Fruit fly (Drosophila melanogaster): ENCODE results near the gene CG17129.
A peak's percentile ranks its signal among the peaks of the same experiment; 100 is the strongest.

Gene CG17129

DNA sequence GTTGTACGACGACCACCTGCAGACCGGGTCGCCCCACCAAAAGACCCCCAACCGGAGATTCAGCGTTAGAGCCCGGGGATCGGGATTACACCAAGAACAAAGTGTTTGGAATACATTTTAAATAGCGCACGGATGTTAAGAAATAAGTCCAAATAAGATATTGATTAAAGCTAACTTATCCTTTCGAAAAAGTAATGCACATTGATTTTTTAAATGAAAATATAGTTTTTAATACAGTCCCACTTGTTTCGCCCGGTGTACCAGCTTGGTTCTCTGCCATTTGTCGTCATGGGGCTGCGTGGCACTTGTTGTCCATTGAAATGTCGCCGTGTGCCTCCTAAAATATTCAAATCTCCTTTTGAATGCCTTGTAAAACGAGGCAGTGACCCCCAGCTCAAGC is 40.9 kb upstream of the CG17129 start (continued):
- TF ChIP-seq Asciz (GFP tag; optimal IDR thresholded peaks at IDR 0.05) (no peak), Fer1 (GFP tag; optimal IDR thresholded peaks at IDR 0.05) (no peak), vnd (GFP tag; IDR thresholded peaks at IDR 0.05; ENCODE audit: partially characterized antibody) (no peak), dmrt99B (tag; optimal IDR thresholded peaks at IDR 0.05) (peak; percentile 33), CG12769 (tag; optimal IDR thresholded peaks at IDR 0.05) (no peak), chn (GFP tag; optimal IDR thresholded peaks at IDR 0.05) (no peak), Vsx1 (GFP tag; optimal IDR thresholded peaks at IDR 0.05) (no peak), CG4424 (GFP tag; optimal IDR thresholded peaks at IDR 0.05) (peak; percentile 30), Lhr (GFP tag; optimal IDR thresholded peaks at IDR 0.05) (no peak), NC2α (GFP tag; optimal IDR thresholded peaks at IDR 0.05) (no peak), CG9797 (GFP tag; optimal IDR thresholded peaks at IDR 0.05) (no peak), Ptx1 (GFP tag; IDR thresholded peaks at IDR 0.05) (peak; percentile 31; the same call in 1 of the 2 replicates), CG6813 (GFP tag; optimal IDR thresholded peaks at IDR 0.05) (no peak), CG30403 (GFP tag; optimal IDR thresholded peaks at IDR 0.05) (peak; percentile 6), ewg (GFP tag; optimal IDR thresholded peaks at IDR 0.05) (no peak), pfk (GFP tag; optimal IDR thresholded peaks at IDR 0.05) (no peak), CG10654 (GFP tag; optimal IDR thresholded peaks at IDR 0.05) (no peak), CG17802 (tag; optimal IDR thresholded peaks at IDR 0.05) (no peak), eve (GFP tag; optimal IDR thresholded peaks at IDR 0.05) (no peak), CG2129 (GFP tag; IDR thresholded peaks at IDR 0.05; ENCODE audit: partially characterized antibody) (no peak), HLHmδ (GFP tag; optimal IDR thresholded peaks at IDR 0.05) (no peak), HHEX (GFP tag; optimal IDR thresholded peaks at IDR 0.05) (no peak), otp (GFP tag; IDR thresholded peaks at IDR 0.05) (0 out of 3 replicates have a peak, but pooled peaks have one; percentile 34), run (tag; optimal IDR thresholded peaks at IDR 0.05) (no peak), CG5245 (GFP tag; optimal IDR thresholded peaks at IDR 0.05) (no peak), Dll (GFP tag; IDR thresholded peaks at IDR 0.05; ENCODE audit: partially characterized antibody) (no peak), zfh2 (GFP tag; optimal IDR thresholded peaks at IDR 0.05) (no peak), CG1529 (GFP tag; optimal IDR thresholded peaks at IDR 0.05) (no peak), sc (optimal IDR thresholded peaks at IDR 0.05) (no peak), sc (GFP tag; optimal IDR thresholded peaks at IDR 0.05) (no peak), stc (GFP tag; IDR thresholded peaks at IDR 0.05) (no peak; the same call in 1 of the 2 replicates), NfI (GFP tag; optimal IDR thresholded peaks at IDR 0.05) (no peak), jigr1 (GFP tag; IDR thresholded peaks at IDR 0.05) (no peak), Tbp (GFP tag; optimal IDR thresholded peaks at IDR 0.05) (no peak), lab (GFP tag; optimal IDR thresholded peaks at IDR 0.05) (no peak), gcm (GFP tag; optimal IDR thresholded peaks at IDR 0.05) (peak; percentile 36), Pdp1 (GFP tag; optimal IDR thresholded peaks at IDR 0.05) (peak in 1 of 2 experiments; percentile 58), tna (GFP tag; IDR thresholded peaks at IDR 0.05; ENCODE audit: partially characterized antibody) (no peak), CG13296 (GFP tag; optimal IDR thresholded peaks at IDR 0.05) (no peak), Mrtf (GFP tag; IDR thresholded peaks at IDR 0.05) (no peak), CG10959 (GFP tag; IDR thresholded peaks at IDR 0.05) (no peak), CG12942 (GFP tag; optimal IDR thresholded peaks at IDR 0.05) (no peak), CG17385 (GFP tag; optimal IDR thresholded peaks at IDR 0.05) (peak; percentile 4), Ets97D (GFP tag; optimal IDR thresholded peaks at IDR 0.05) (no peak), Nf-YA (GFP tag; IDR thresholded peaks at IDR 0.05) (no peak), CG14014 (GFP tag; IDR thresholded peaks at IDR 0.05) (no peak), gce (GFP tag; IDR thresholded peaks at IDR 0.05) (no peak), CG9932 (GFP tag; IDR thresholded peaks at IDR 0.05) (no peak), crp (GFP tag; optimal IDR thresholded peaks at IDR 0.05) (no peak), tup (GFP tag; optimal IDR thresholded peaks at IDR 0.05) (no peak), CG3726 (GFP tag; IDR thresholded peaks at IDR 0.05) (no peak)
